Fruit fly (Drosophila melanogaster) whole organism, adult: ENCODE measurements around the gene CG31715.

Experiments used
- CG33017 ChIP-seq: fragments of 200-800 bp; sonication (Bioruptor generic); optimal IDR thresholded peaks from 2 replicates; lab custom pipeline; 2018; ENCODE audit warnings: missing biosample characterization, mild to moderate bottlenecking, missing genetic modification characterization, moderate library complexity
- CG5204 ChIP-seq: fragments of 200-800 bp; sonication (Bioruptor generic); optimal IDR thresholded peaks from 2 replicates; lab custom pipeline; 2016; ENCODE audit warnings: missing biosample characterization, missing genetic modification characterization
- CG7045 ChIP-seq: fragments of 200-800 bp; sonication (Bioruptor generic); optimal IDR thresholded peaks from 2 replicates; lab custom pipeline; 2017; ENCODE audit warnings: missing biosample characterization, mild to moderate bottlenecking, missing genetic modification characterization
- CG7101 ChIP-seq: fragments of 200-800 bp; sonication (Bioruptor generic); optimal IDR thresholded peaks from 2 replicates; lab custom pipeline; 2018; ENCODE audit warnings: missing biosample characterization, mild to moderate bottlenecking, missing genetic modification characterization, moderate library complexity
- Crg-1 ChIP-seq: fragments of 200-800 bp; sonication (Bioruptor generic); optimal IDR thresholded peaks from 2 replicates; lab custom pipeline; 2016; ENCODE audit warnings: missing biosample characterization, missing genetic modification characterization
- Hr96 ChIP-seq: fragments of 200-800 bp; sonication (Bioruptor generic); optimal IDR thresholded peaks from 2 replicates; lab custom pipeline; 2016; ENCODE audit warnings: missing biosample characterization, missing genetic modification characterization
- Mnt ChIP-seq: fragments of 200-800 bp; sonication (Bioruptor generic); optimal IDR thresholded peaks from 2 replicates; lab custom pipeline; 2016; ENCODE audit warnings: missing biosample characterization, mild to moderate bottlenecking, missing genetic modification characterization
- bab1 ChIP-seq: fragments of 200-800 bp; sonication (Bioruptor generic); optimal IDR thresholded peaks from 3 replicates; lab custom pipeline; 2019; ENCODE audit warnings: missing biosample characterization, mild to moderate bottlenecking, missing genetic modification characterization, moderate library complexity
- cnc ChIP-seq, 2 experiments: fragments of >200 bp; optimal IDR thresholded peaks; 2 replicates each; lab custom pipeline; 2017
- kay ChIP-seq: fragments of 200-800 bp; sonication (Bioruptor generic); peaks from one replicate; lab custom pipeline; 2016; ENCODE audit warnings: missing biosample characterization, missing genetic modification characterization, borderline replicate concordance
- pad ChIP-seq: fragments of 200-800 bp; sonication (Bioruptor generic); optimal IDR thresholded peaks from 3 replicates; lab custom pipeline; 2017; ENCODE audit warnings: missing biosample characterization, missing genetic modification characterization, mild to moderate bottlenecking, moderate library complexity, missing genetic modification reagents
- tj ChIP-seq: fragments of 200-800 bp; sonication (Bioruptor generic); optimal IDR thresholded peaks from 3 replicates; lab custom pipeline; 2017; ENCODE audit warnings: missing biosample characterization, mild to moderate bottlenecking, missing genetic modification characterization, moderate library complexity

- TF ChIP-seq tj (GFP tag; lab: Kevin White, UChicago) = no peak
- TF ChIP-seq bab1 (GFP tag; lab: Kevin White, UChicago) = no peak
- no peak for TF ChIP-seq pad
- no peak for TF ChIP-seq cnc (optimal IDR thresholded peaks at IDR 0.05; lab: Kevin White, UChicago)
- TF ChIP-seq kay = no peak
- no peak for TF ChIP-seq Mnt (GFP tag; lab: Kevin White, UChicago)
- no peak for TF ChIP-seq CG7101 (tag; lab: Kevin White, UChicago)
- TF ChIP-seq Hr96 = no peak
- no peak for TF ChIP-seq CG5204 (GFP tag; lab: Kevin White, UChicago)
- no peak for TF ChIP-seq CG33017 (tag; lab: Kevin White, UChicago)
- no peak for TF ChIP-seq Crg-1 (GFP tag; lab: Kevin White, UChicago)
- TF ChIP-seq CG7045 (GFP tag; lab: Kevin White, UChicago) = no peak
Observed at dm6 chr2L:10321036-10321583, 20.3 kb upstream of the CG31715 start.
